Fruit fly (Drosophila melanogaster) whole organism, embryonic: Measurements from ENCODE around the gene drongo.

Experiments used
- Blimp-1 ChIP-seq: fragments of 200-800 bp; sonication (Bioruptor generic); optimal IDR thresholded peaks from 3 replicates; lab custom pipeline; 2018; ENCODE audit warnings: missing biosample characterization, missing genetic modification characterization, mild to moderate bottlenecking, moderate library complexity, missing genetic modification reagents
- CG31441 ChIP-seq: fragments of 200-800 bp; sonication (Bioruptor generic); IDR thresholded peaks from 2 replicates; pipeline ENCODE4 v1.3.6; 2022; ENCODE audit warnings: missing biosample characterization, missing genetic modification characterization
- CG5180 ChIP-seq: fragments of 200-800 bp; sonication (Bioruptor generic); optimal IDR thresholded peaks from 3 replicates; lab custom pipeline; 2017; ENCODE audit warnings: missing biosample characterization, missing genetic modification characterization, mild to moderate bottlenecking, moderate library complexity, missing genetic modification reagents
- ttk ChIP-seq: fragments of 200-800 bp; sonication (Bioruptor generic); IDR thresholded peaks from 2 replicates; pipeline ENCODE4 v2.1.2; 2022; ENCODE audit warnings: missing biosample characterization, missing genetic modification characterization

DNA sequence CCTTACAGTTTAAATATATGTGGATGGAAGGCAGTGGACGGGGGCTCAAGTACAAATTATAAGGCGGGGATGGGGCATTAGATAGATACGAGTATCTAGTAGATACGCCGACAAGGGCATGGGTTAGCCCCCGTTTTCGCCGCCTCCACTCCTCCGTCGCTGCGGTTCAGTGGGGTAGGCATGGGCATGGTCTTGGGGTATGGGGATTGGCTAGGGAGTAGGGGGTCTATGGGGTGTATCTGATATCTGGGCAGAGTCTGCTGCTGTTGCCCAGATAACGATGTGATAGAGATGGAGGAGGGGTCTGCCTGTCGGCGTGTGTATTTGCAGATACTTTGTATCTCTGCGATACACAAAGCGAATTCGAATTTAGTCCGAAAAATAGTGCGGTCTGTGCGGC lies 60.9 kb downstream of the drongo start:
- TF ChIP-seq CG31441 (no peak), Blimp-1 (no peak), ttk (no peak), CG5180 (GFP tag; lab: Kevin White, UChicago) (no peak)
